Fruit fly (Drosophila melanogaster) Kc167 (cell line): ENCODE results near the gene Atg12.

ENCODE experiments used
- Myc ChIP-seq: fragments of >200 bp; optimal IDR thresholded peaks from 2 replicates; lab custom pipeline; 2017; ENCODE audit warnings: missing external identifiers
- Sin3A ChIP-seq: fragments of >200 bp; optimal IDR thresholded peaks from 2 replicates; lab custom pipeline; 2018; ENCODE audit warnings: missing external identifiers
- h ChIP-seq: fragments of >200 bp; optimal IDR thresholded peaks from 3 replicates; lab custom pipeline; 2018; ENCODE audit warnings: missing external identifiers
- insv ChIP-seq: fragments of >200 bp; optimal IDR thresholded peaks from 3 replicates; lab custom pipeline; 2018; ENCODE audit warnings: missing external identifiers
- psq ChIP-seq: fragments of >200 bp; optimal IDR thresholded peaks from 2 replicates; lab custom pipeline; 2017; ENCODE audit warnings: missing external identifiers
- ttk ChIP-seq: sonication (Bioruptor generic); optimal IDR thresholded peaks from 2 replicates; lab custom pipeline; 2017; ENCODE audit warnings: missing external identifiers

- TF ChIP-seq psq: no peak
- TF ChIP-seq h (lab: Kevin White, UChicago): no peak
- TF ChIP-seq Sin3A (lab: Kevin White, UChicago): no peak
- TF ChIP-seq ttk (lab: Kevin White, UChicago): no peak
- TF ChIP-seq insv (lab: Kevin White, UChicago): no peak
- TF ChIP-seq Myc: no peak
These were observed 40.5 kb downstream of the Atg12 start, which contains the start of gene CAH2 for dm6 chr3L:12177301-12177700.
